Worm (Caenorhabditis elegans) whole organism, L4 larva: ENCODE data around the gene cct-1.

ENCODE experiments used
- D1046.2 ChIP-seq: fragments of 200-800 bp; sonication (Bioruptor generic); IDR thresholded peaks from 2 replicates; pipeline ENCODE4 v1.3.6; 2022; ENCODE audit warnings: missing genetic modification characterization, missing compliant biosample characterization
- Y75B8A.6 ChIP-seq: fragments of 200-800 bp; sonication (Bioruptor generic); IDR thresholded peaks from 2 replicates; pipeline ENCODE4 v1.3.6; 2022; ENCODE audit warnings: missing genetic modification reagents, missing genetic modification characterization, missing compliant biosample characterization
- daf-19 ChIP-seq: fragments of 200-800 bp; sonication (Bioruptor generic); conservative IDR thresholded peaks from 2 replicates; pipeline ENCODE4 v1.3.6; 2022; ENCODE audit warnings: missing genetic modification characterization, missing compliant biosample characterization
- dmd-6 ChIP-seq: fragments of 200-800 bp; sonication (Bioruptor generic); IDR thresholded peaks from 2 replicates; pipeline ENCODE4 v1.3.6; 2022; ENCODE audit warnings: missing genetic modification reagents, missing genetic modification characterization, missing compliant biosample characterization
- dpl-1 ChIP-seq: fragments of 150-350 bp; optimal IDR thresholded peaks from 2 replicates; lab custom pipeline; 2014; ENCODE audit warnings: missing biosample characterization, missing genetic modification reagents, missing genetic modification characterization
- egl-27 ChIP-seq: sonication (generic microtip); optimal IDR thresholded peaks from 3 replicates; lab custom pipeline; 2017; ENCODE audit warnings: missing biosample characterization, missing genetic modification reagents, missing genetic modification characterization
- jun-1 ChIP-seq: fragments of 150-350 bp; optimal IDR thresholded peaks from 2 replicates; lab custom pipeline; 2014; ENCODE audit warnings: missing biosample characterization, missing genetic modification reagents, missing genetic modification characterization
- nhr-77 ChIP-seq: fragments of 150-350 bp; optimal IDR thresholded peaks from 2 replicates; lab custom pipeline; 2014; ENCODE audit warnings: missing biosample characterization, missing genetic modification characterization

ce11 chrII:8209476-8209875 is 24.2 kb downstream of the cct-1 start, which contains the start of gene M110.8:
- TF ChIP-seq daf-19 (GFP tag; lab: Robert Waterston, UW) (no peak), egl-27 (tag; lab: Kevin White, UChicago) (no peak), D1046.2 (GFP tag; lab: Robert Waterston, UW) (no peak), jun-1 (no peak), Y75B8A.6 (GFP tag; lab: Robert Waterston, UW) (no peak), nhr-77 (tag; lab: Kevin White, UChicago) (no peak), dpl-1 (GFP tag; lab: Kevin White, UChicago) (no peak), dmd-6 (GFP tag; lab: Robert Waterston, UW) (no peak)
